Worm (Caenorhabditis elegans) whole organism, L1 larva: ENCODE results near the gene msp-32.
A peak's percentile ranks its signal among the peaks of the same experiment; 100 is the strongest.

Experiments used
- C04F5.9 ChIP-seq: sonication (generic microtip); optimal IDR thresholded peaks from 2 replicates; lab custom pipeline; 2016; ENCODE audit warnings: missing genetic modification characterization, missing compliant biosample characterization
- C34B4.2 ChIP-seq: sonication (generic microtip); optimal IDR thresholded peaks from 2 replicates; lab custom pipeline; 2017; ENCODE audit warnings: mild to moderate bottlenecking, missing genetic modification characterization, missing compliant biosample characterization
- Y116A8C.19 ChIP-seq: sonication (generic microtip); optimal IDR thresholded peaks from 2 replicates; lab custom pipeline; 2016; ENCODE audit warnings: missing compliant biosample characterization, missing genetic modification characterization, borderline replicate concordance
- ama-1 ChIP-seq: fragments of 150-350 bp; optimal IDR thresholded peaks from 2 replicates; lab custom pipeline; 2014
- ceh-8 ChIP-seq: fragments of 200-800 bp; sonication (Bioruptor generic); optimal IDR thresholded peaks from 2 replicates; lab custom pipeline; 2018; ENCODE audit warnings: mild to moderate bottlenecking, missing genetic modification characterization, moderate library complexity, missing compliant biosample characterization
- ces-1 ChIP-seq: fragments of 150-350 bp; optimal IDR thresholded peaks from 2 replicates; lab custom pipeline; 2014; ENCODE audit warnings: missing biosample characterization, missing genetic modification reagents, missing genetic modification characterization
- dsc-1 ChIP-seq: sonication (generic microtip); optimal IDR thresholded peaks from 2 replicates; lab custom pipeline; 2016; ENCODE audit warnings: mild to moderate bottlenecking, missing genetic modification characterization, missing compliant biosample characterization
- efl-3 ChIP-seq: fragments of 200-800 bp; sonication (Bioruptor generic); optimal IDR thresholded peaks from 2 replicates; lab custom pipeline; 2018; ENCODE audit warnings: mild to moderate bottlenecking, missing genetic modification characterization, missing compliant biosample characterization
- egl-13 ChIP-seq: sonication (generic microtip); optimal IDR thresholded peaks from 2 replicates; lab custom pipeline; 2016; ENCODE audit warnings: missing genotype, missing genetic modification reagents, missing genetic modification characterization, missing compliant biosample characterization
- elt-2 ChIP-seq: sonication (generic microtip); optimal IDR thresholded peaks from 2 replicates; lab custom pipeline; 2016; ENCODE audit warnings: missing genetic modification characterization, mild to moderate bottlenecking, inconsistent platforms, missing compliant biosample characterization, missing genetic modification reagents
- elt-3 ChIP-seq, 6 experiments: fragments of 150-350 bp in 1 of 6; sonication (generic microtip); optimal IDR thresholded peaks; 2 replicates each; lab custom pipeline; 2017 to 2018; ENCODE audit warnings: missing biosample characterization in 6 of 6, missing genetic modification characterization in 6 of 6, inconsistent platforms in 1 of 6
- fkh-10 ChIP-seq: sonication (generic microtip); optimal IDR thresholded peaks from 2 replicates; lab custom pipeline; 2017; ENCODE audit warnings: missing biosample characterization, missing genetic modification reagents, missing genetic modification characterization
- fkh-4 ChIP-seq: sonication (generic microtip); optimal IDR thresholded peaks from 2 replicates; lab custom pipeline; 2016; ENCODE audit warnings: missing compliant biosample characterization, missing genetic modification characterization, borderline replicate concordance
- fkh-8 ChIP-seq: sonication (generic microtip); optimal IDR thresholded peaks from 2 replicates; lab custom pipeline; 2016; ENCODE audit warnings: mild to moderate bottlenecking, missing genetic modification characterization, missing compliant biosample characterization
- fos-1 ChIP-seq: fragments of 150-350 bp; optimal IDR thresholded peaks from 2 replicates; lab custom pipeline; 2014; ENCODE audit warnings: missing biosample characterization, missing genetic modification characterization
- grh-1 ChIP-seq: fragments of 200-800 bp; sonication (Bioruptor generic); IDR thresholded peaks from 2 replicates; pipeline ENCODE4 v1.3.6; 2022; ENCODE audit warnings: missing genetic modification reagents, missing genetic modification characterization, missing compliant biosample characterization
- hlh-17 ChIP-seq: fragments of 200-800 bp; sonication (Bioruptor generic); optimal IDR thresholded peaks from 2 replicates; lab custom pipeline; 2018; ENCODE audit warnings: missing genetic modification characterization, mild to moderate bottlenecking, missing compliant biosample characterization, moderate library complexity, borderline replicate concordance
- irx-1 ChIP-seq: sonication (generic microtip); optimal IDR thresholded peaks from 2 replicates; lab custom pipeline; 2016; ENCODE audit warnings: missing genetic modification characterization, missing compliant biosample characterization
- isw-1 ChIP-seq: fragments of 200-800 bp; sonication (Bioruptor generic); IDR thresholded peaks from 2 replicates; pipeline ENCODE4 v1.3.6; 2022; ENCODE audit warnings: missing genetic modification characterization, missing compliant biosample characterization
- lin-15B ChIP-seq: fragments of 150-350 bp; sonication (generic microtip); optimal IDR thresholded peaks from 3 replicates; lab custom pipeline; 2014; ENCODE audit warnings: missing biosample characterization, missing genetic modification characterization
- lin-35 ChIP-seq, 2 experiments: fragments of 150-350 bp; optimal IDR thresholded peaks; 2 replicates each; lab custom pipeline; 2014; ENCODE audit warnings: missing biosample characterization in 2 of 2, missing genetic modification characterization in 2 of 2, missing genetic modification reagents in 2 of 2
- lin-39 ChIP-seq: fragments of 150-350 bp; optimal IDR thresholded peaks from 2 replicates; lab custom pipeline; 2014; ENCODE audit warnings: missing biosample characterization, missing genetic modification reagents, missing genetic modification characterization
- mep-1 ChIP-seq: fragments of 150-350 bp; optimal IDR thresholded peaks from 2 replicates; lab custom pipeline; 2014; ENCODE audit warnings: missing biosample characterization, missing genetic modification characterization
- nhr-11 ChIP-seq: fragments of 150-350 bp; optimal IDR thresholded peaks from 2 replicates; lab custom pipeline; 2014; ENCODE audit warnings: missing biosample characterization, missing genetic modification characterization
- nhr-12 ChIP-seq: sonication (generic microtip); optimal IDR thresholded peaks from 2 replicates; lab custom pipeline; 2017; ENCODE audit warnings: missing biosample characterization, missing genetic modification characterization
- nhr-20 ChIP-seq: sonication (generic microtip); optimal IDR thresholded peaks from 2 replicates; lab custom pipeline; 2016; ENCODE audit warnings: mild to moderate bottlenecking, missing genetic modification characterization, missing compliant biosample characterization
- nhr-237 ChIP-seq: fragments of 150-350 bp; optimal IDR thresholded peaks from 2 replicates; lab custom pipeline; 2014; ENCODE audit warnings: missing biosample characterization, missing genetic modification characterization
- nhr-28 ChIP-seq: fragments of 150-350 bp; optimal IDR thresholded peaks from 2 replicates; lab custom pipeline; 2014; ENCODE audit warnings: missing biosample characterization, missing genetic modification characterization
- nhr-71 ChIP-seq: sonication (generic microtip); optimal IDR thresholded peaks from 2 replicates; lab custom pipeline; 2016; ENCODE audit warnings: mild to moderate bottlenecking, missing genetic modification characterization, moderate library complexity, missing compliant biosample characterization
- nhr-76 ChIP-seq: sonication (generic microtip); optimal IDR thresholded peaks from 2 replicates; lab custom pipeline; 2017; ENCODE audit warnings: missing biosample characterization, missing genetic modification characterization
- nhr-77 ChIP-seq: fragments of 150-350 bp; optimal IDR thresholded peaks from 2 replicates; lab custom pipeline; 2014; ENCODE audit warnings: missing biosample characterization, missing genetic modification characterization
- nhr-84 ChIP-seq: sonication (generic microtip); optimal IDR thresholded peaks from 2 replicates; lab custom pipeline; 2017; ENCODE audit warnings: missing biosample characterization, missing genetic modification characterization
- nhr-90 ChIP-seq: sonication (generic microtip); optimal IDR thresholded peaks from 2 replicates; lab custom pipeline; 2016; ENCODE audit warnings: mild to moderate bottlenecking, missing genetic modification characterization, missing compliant biosample characterization; ENCODE audit not compliant: poor library complexity
- pag-3 ChIP-seq: sonication (generic microtip); optimal IDR thresholded peaks from 2 replicates; lab custom pipeline; 2017; ENCODE audit warnings: missing genetic modification characterization, mild to moderate bottlenecking, missing compliant biosample characterization, antibody characterized with exemption, borderline replicate concordance; ENCODE audit not compliant: insufficient read depth
- pax-3 ChIP-seq: fragments of 200-800 bp; sonication (Bioruptor generic); optimal IDR thresholded peaks from 2 replicates; lab custom pipeline; 2018; ENCODE audit warnings: mild to moderate bottlenecking, missing genetic modification characterization, moderate library complexity, missing compliant biosample characterization
- rnt-1 ChIP-seq: sonication (generic microtip); optimal IDR thresholded peaks from 2 replicates; lab custom pipeline; 2016; ENCODE audit warnings: mild to moderate bottlenecking, missing genetic modification characterization, moderate library complexity, missing compliant biosample characterization
- skn-1 ChIP-seq: fragments of 150-350 bp; optimal IDR thresholded peaks from 2 replicates; lab custom pipeline; 2014; ENCODE audit warnings: missing biosample characterization, missing genetic modification characterization
- snpc-4 ChIP-seq: fragments of 150-350 bp; optimal IDR thresholded peaks from 2 replicates; lab custom pipeline; 2014; ENCODE audit warnings: missing biosample characterization, missing genetic modification characterization
- sptf-1 ChIP-seq: fragments of 150-350 bp; optimal IDR thresholded peaks from 2 replicates; lab custom pipeline; 2014; ENCODE audit warnings: missing biosample characterization, missing genetic modification characterization
- tlp-1 ChIP-seq: fragments of 150-350 bp; optimal IDR thresholded peaks from 2 replicates; lab custom pipeline; 2014; ENCODE audit warnings: missing biosample characterization, missing genetic modification characterization
- unc-130 ChIP-seq: fragments of 150-350 bp; optimal IDR thresholded peaks from 2 replicates; lab custom pipeline; 2017; ENCODE audit warnings: missing biosample characterization, missing genetic modification characterization, inconsistent platforms
- unc-30 ChIP-seq: sonication (generic microtip); optimal IDR thresholded peaks from 2 replicates; lab custom pipeline; 2017; ENCODE audit warnings: missing biosample characterization, missing genetic modification characterization
- unc-98 ChIP-seq: fragments of 200-800 bp; sonication (Bioruptor generic); IDR thresholded peaks from 2 replicates; pipeline ENCODE4 v1.3.6; 2022; ENCODE audit warnings: missing genetic modification characterization, missing compliant biosample characterization
- vab-15 ChIP-seq: sonication (generic microtip); optimal IDR thresholded peaks from 2 replicates; lab custom pipeline; 2017; ENCODE audit warnings: missing genotype, mild to moderate bottlenecking, missing genetic modification characterization, missing compliant biosample characterization
- xbp-1 ChIP-seq: sonication (generic microtip); optimal IDR thresholded peaks from 2 replicates; lab custom pipeline; 2016; ENCODE audit warnings: missing genetic modification characterization, missing compliant biosample characterization
- zag-1 ChIP-seq: fragments of 150-350 bp; optimal IDR thresholded peaks from 2 replicates; lab custom pipeline; 2014; ENCODE audit warnings: missing biosample characterization, missing genetic modification characterization
- zip-4 ChIP-seq: fragments of 200-800 bp; sonication (Bioruptor generic); optimal IDR thresholded peaks from 2 replicates; lab custom pipeline; 2018; ENCODE audit warnings: mild to moderate bottlenecking, missing genetic modification characterization, moderate library complexity, missing compliant biosample characterization

msp-32 gene

ce11 chrII:4888527-4889487 is 9.8 kb upstream of the msp-32 start, which contains the start of gene pgm-1 (continued):
- TF ChIP-seq egl-13 (no peak), nhr-77 (tag; lab: Kevin White, UChicago) (no peak), efl-3 (GFP tag; lab: Kevin White, UChicago) (no peak), fos-1 (tag; lab: Kevin White, UChicago) (no peak), hlh-17 (GFP tag; lab: Kevin White, UChicago) (no peak), vab-15 (no peak), zag-1 (tag; lab: Kevin White, UChicago) (no peak), grh-1 (GFP tag; lab: Robert Waterston, UW) (no peak), snpc-4 (tag; lab: Kevin White, UChicago) (no peak), skn-1 (tag; lab: Kevin White, UChicago) (no peak), fkh-4 (tag; lab: Kevin White, UChicago) (no peak), dsc-1 (tag; lab: Kevin White, UChicago) (no peak), nhr-84 (tag; lab: Kevin White, UChicago) (no peak), nhr-20 (tag; lab: Kevin White, UChicago) (peak; percentile 42), pag-3 (tag; lab: Kevin White, UChicago) (peak; percentile 41), nhr-71 (tag; lab: Kevin White, UChicago) (peak; percentile 70), fkh-8 (tag; lab: Kevin White, UChicago) (no peak), unc-98 (GFP tag; lab: Robert Waterston, UW) (no peak), nhr-90 (tag; lab: Kevin White, UChicago) (no peak), rnt-1 (tag; lab: Kevin White, UChicago) (peak; percentile 58), xbp-1 (no peak), nhr-76 (tag; lab: Kevin White, UChicago) (no peak), elt-3 (tag; optimal IDR thresholded peaks at IDR 0.05; lab: Kevin White, UChicago) (peak in 1 of 6 experiments; percentile 46), mep-1 (peak; percentile 27), lin-39 (peak; percentile 9), unc-130 (tag; lab: Kevin White, UChicago) (peak; percentile 14), Y116A8C.19 (tag; lab: Kevin White, UChicago) (no peak), unc-30 (no peak), irx-1 (tag; lab: Kevin White, UChicago) (no peak), nhr-28 (tag; lab: Kevin White, UChicago) (no peak), elt-2 (peak; percentile 45)
- TF ChIP-seq, all 84 proteins: peak for 20

DNA sequence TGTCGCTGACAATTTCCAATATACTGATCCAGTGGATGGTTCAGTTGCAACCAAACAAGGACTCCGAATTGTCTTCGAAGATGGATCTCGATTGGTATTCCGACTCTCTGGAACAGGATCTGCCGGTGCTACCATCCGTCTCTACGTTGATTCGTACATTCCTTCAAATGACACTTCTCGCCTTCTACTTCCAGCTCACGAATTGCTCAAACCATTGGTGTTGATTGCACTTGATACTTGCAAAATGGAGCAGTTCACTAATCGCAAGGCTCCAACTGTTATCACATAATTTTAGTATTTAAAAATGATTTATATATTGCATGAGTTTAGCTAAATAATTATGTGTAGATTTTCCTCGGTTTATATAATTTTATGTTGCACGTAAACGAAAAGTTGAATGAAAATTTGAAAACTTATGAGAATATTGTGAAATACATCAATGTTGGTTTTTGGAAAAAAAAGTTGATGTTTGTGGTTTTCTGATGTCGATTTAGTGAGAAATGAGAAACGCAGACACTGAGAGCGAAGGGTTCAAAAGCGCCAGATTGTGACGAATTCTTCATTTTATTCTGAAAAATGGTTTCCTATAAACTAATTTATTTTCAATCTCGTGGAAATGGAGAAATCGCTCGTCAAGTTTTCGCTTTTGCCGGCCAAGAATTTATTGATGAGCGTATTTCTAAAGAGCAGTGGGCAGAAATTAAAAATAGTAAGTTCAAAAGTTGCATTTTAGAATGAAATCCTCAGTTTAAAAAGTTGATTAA is 7.4 kb upstream of the msp-32 start, which contains the start of gene gst-9:
TSS of gene gst-9 (plus strand) at position 574 of the 764 bp plus-strand sequence.
- TF ChIP-seq C34B4.2 (tag; lab: Kevin White, UChicago) (no peak), isw-1 (GFP tag; lab: Robert Waterston, UW) (no peak), snpc-4 (tag; lab: Kevin White, UChicago) (no peak), rnt-1 (tag; lab: Kevin White, UChicago) (no peak), fkh-10 (GFP tag; lab: Kevin White, UChicago) (no peak), tlp-1 (no peak), lin-15B (tag; lab: Kevin White, UChicago) (no peak), nhr-20 (tag; lab: Kevin White, UChicago) (peak; percentile 47), hlh-17 (GFP tag; lab: Kevin White, UChicago) (no peak), nhr-237 (tag; lab: Kevin White, UChicago) (no peak), nhr-76 (tag; lab: Kevin White, UChicago) (no peak), unc-130 (tag; lab: Kevin White, UChicago) (no peak), sptf-1 (no peak), dsc-1 (tag; lab: Kevin White, UChicago) (no peak), ama-1 (lab: Kevin White, UChicago) (peak; percentile 77), lin-35 (GFP tag; optimal IDR thresholded peaks at IDR 0.05; lab: Kevin White, UChicago) (peak in 1 of 2 experiments; percentile 34), nhr-12 (tag; lab: Kevin White, UChicago) (no peak), zip-4 (GFP tag; lab: Kevin White, UChicago) (no peak), ces-1 (GFP tag; lab: Kevin White, UChicago) (no peak), pax-3 (tag; lab: Kevin White, UChicago) (no peak), C04F5.9 (tag; lab: Kevin White, UChicago) (no peak), nhr-11 (tag; lab: Kevin White, UChicago) (no peak), vab-15 (no peak), grh-1 (GFP tag; lab: Robert Waterston, UW) (no peak), ceh-8 (GFP tag; lab: Kevin White, UChicago) (no peak)
